Fruit fly (Drosophila melanogaster): ENCODE data around the gene aus.

- no peak for TF ChIP-seq Myc (optimal IDR thresholded peaks at IDR 0.05)
- TF ChIP-seq h (optimal IDR thresholded peaks at IDR 0.05): no peak
- TF ChIP-seq insv (optimal IDR thresholded peaks at IDR 0.05): no peak
Observed at dm6 chr3R:21296038-21296727, 53.2 kb downstream of the aus start.
